Worm (Caenorhabditis elegans): ENCODE data around the gene zfp-3.

DNA sequence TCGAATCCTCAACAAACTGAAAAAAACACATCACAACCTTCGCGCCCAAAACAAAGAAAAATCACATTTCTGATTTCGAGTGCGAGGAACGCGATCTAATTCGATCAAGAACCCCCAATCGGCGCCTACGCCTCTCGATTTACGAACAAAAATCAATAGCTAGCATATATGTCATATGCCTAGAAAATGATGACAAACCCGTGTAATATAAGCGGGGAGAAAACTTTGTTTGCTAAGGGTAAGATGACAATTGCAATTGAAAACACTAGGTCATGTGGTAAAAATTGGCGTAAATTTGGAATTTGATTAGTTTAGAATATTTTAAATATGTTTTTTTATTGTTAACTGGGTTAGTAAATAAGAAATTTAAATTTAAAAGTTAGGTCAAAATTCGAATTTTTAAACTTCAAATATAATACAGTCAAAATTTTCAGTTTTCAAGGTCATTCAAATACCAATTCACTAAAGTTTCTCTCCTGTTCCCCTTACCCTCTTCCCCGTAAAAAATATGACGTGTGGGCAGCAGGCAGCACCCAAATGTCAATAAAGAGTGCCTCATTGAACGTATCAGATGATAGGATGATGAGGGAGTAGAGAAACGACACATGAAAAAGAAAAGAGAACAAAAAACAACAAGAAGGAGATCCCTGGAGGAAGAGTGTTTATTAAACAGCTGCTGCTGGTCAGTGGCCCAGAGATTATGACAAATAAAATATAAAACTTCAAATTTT, 10.1 kb upstream of the zfp-3 start:
- TF ChIP-seq ztf-11 (tag; optimal IDR thresholded peaks at IDR 0.05) (no peak), nhr-84 (tag; optimal IDR thresholded peaks at IDR 0.05) (no peak), elt-3 (tag; optimal IDR thresholded peaks at IDR 0.05) (no peak), fkh-10 (GFP tag; optimal IDR thresholded peaks at IDR 0.05) (no peak), nhr-11 (tag; optimal IDR thresholded peaks at IDR 0.05) (no peak), lin-14 (GFP tag; optimal IDR thresholded peaks at IDR 0.05) (peak; percentile 92), unc-62 (GFP tag; optimal IDR thresholded peaks at IDR 0.05) (no peak)

All from whole organism, L1 larva.